Comparison of ENCODE assay signal across 2 worm cellular contexts in genomic region chrIII:10920044-10920443, ce11.
TF ChIP-seq lines count a peak whose summit lies in the region.

vab-7 (plus strand) TSS chrIII:10920344.

TF ChIP-seq in whole organism, L3 larva, 47 proteins besides CTCF, POLR2A, EP300 and RAD21:
- TF ChIP-seq nfya-1 (tag; optimal IDR thresholded peaks at IDR 0.05; lab: Kevin White, UChicago; ENCODE audit: insufficient read depth), result peak; percentile 62
- no peak for TF ChIP-seq daf-12 (tag; optimal IDR thresholded peaks at IDR 0.05; lab: Kevin White, UChicago)

TF ChIP-seq in whole organism, mixed stage, embryonic, 35 proteins besides CTCF, POLR2A, EP300 and RAD21:
- TF ChIP-seq M03D4.4 (tag; optimal IDR thresholded peaks at IDR 0.05; lab: Kevin White, UChicago) (no peak), tbx-8 (GFP tag; optimal IDR thresholded peaks at IDR 0.05; lab: Kevin White, UChicago) (no peak), nhr-2 (tag; optimal IDR thresholded peaks at IDR 0.05; lab: Kevin White, UChicago) (no peak), lsy-2 (tag; optimal IDR thresholded peaks at IDR 0.05; lab: Kevin White, UChicago) (peak; percentile 45), nhr-76 (tag; optimal IDR thresholded peaks at IDR 0.05; lab: Kevin White, UChicago) (no peak), unc-39 (tag; optimal IDR thresholded peaks at IDR 0.05; lab: Kevin White, UChicago) (no peak), mls-2 (tag; optimal IDR thresholded peaks at IDR 0.05; lab: Kevin White, UChicago) (no peak)
